Worm (Caenorhabditis elegans): ENCODE data around the gene W09C2.10.

ce11 chrIV:9657753-9658152 lies 32.9 kb upstream of the W09C2.10 start, which contains the start of gene acc-1:
- TF ChIP-seq R02D3.7 (tag; optimal IDR thresholded peaks at IDR 0.05): no peak
- TF ChIP-seq nhr-25 (tag; optimal IDR thresholded peaks at IDR 0.05; ENCODE audit: borderline replicate concordance, insufficient read depth): no peak
- TF ChIP-seq nhr-42 (GFP tag; IDR thresholded peaks at IDR 0.05): no peak
- no peak for TF ChIP-seq unc-62 (GFP tag; optimal IDR thresholded peaks at IDR 0.05 in 1 of 2)
- TF ChIP-seq unc-62 (tag; optimal IDR thresholded peaks at IDR 0.05): no peak
- no peak for TF ChIP-seq jun-1 (tag; optimal IDR thresholded peaks at IDR 0.05)
- no peak for TF ChIP-seq fkh-10 (GFP tag; optimal IDR thresholded peaks at IDR 0.05)
- no peak for TF ChIP-seq D1046.2 (GFP tag; IDR thresholded peaks at IDR 0.05)
- TF ChIP-seq snpc-4 (tag; optimal IDR thresholded peaks at IDR 0.05): no peak
- no peak for TF ChIP-seq unc-130 (GFP tag; optimal IDR thresholded peaks at IDR 0.05)
- no peak for TF ChIP-seq nhr-28 (tag; optimal IDR thresholded peaks at IDR 0.05)
- TF ChIP-seq nhr-48 (tag; optimal IDR thresholded peaks at IDR 0.05): no peak
- TF ChIP-seq aly-2 (tag; optimal IDR thresholded peaks at IDR 0.05): no peak
- no peak for TF ChIP-seq ztf-11 (tag; optimal IDR thresholded peaks at IDR 0.05)
- no peak for TF ChIP-seq pha-4 (GFP tag; IDR thresholded peaks at IDR 0.05)
- no peak for TF ChIP-seq pha-4 (tag; optimal IDR thresholded peaks at IDR 0.05)
